Fruit fly (Drosophila melanogaster) whole organism, embryonic: ENCODE measurements around the gene CG4020.

ENCODE experiments used
- CG10431 ChIP-seq: fragments of 200-800 bp; sonication (Bioruptor generic); optimal IDR thresholded peaks from 3 replicates; lab custom pipeline; 2018; ENCODE audit warnings: missing biosample characterization, mild to moderate bottlenecking, missing genetic modification characterization
- CG10462 ChIP-seq: fragments of 200-800 bp; sonication (Bioruptor generic); optimal IDR thresholded peaks from 2 replicates; lab custom pipeline; 2016; ENCODE audit warnings: missing biosample characterization, missing genetic modification characterization
- CG10979 ChIP-seq: fragments of 200-800 bp; sonication (Bioruptor generic); optimal IDR thresholded peaks from 2 replicates; lab custom pipeline; 2018; ENCODE audit warnings: missing biosample characterization, mild to moderate bottlenecking, missing genetic modification characterization, moderate library complexity
- CG13775 ChIP-seq: fragments of 200-800 bp; sonication (Bioruptor generic); optimal IDR thresholded peaks from 3 replicates; lab custom pipeline; 2017; ENCODE audit warnings: missing biosample characterization, mild to moderate bottlenecking, missing genetic modification characterization
- CG14860 ChIP-seq: fragments of 200-800 bp; sonication (Bioruptor generic); IDR thresholded peaks from 3 replicates; pipeline ENCODE4 v1.3.6; 2022; ENCODE audit warnings: missing biosample characterization, missing genetic modification characterization; ENCODE audit not compliant: partially characterized antibody
- CG17186 ChIP-seq: fragments of 200-800 bp; sonication (Bioruptor generic); optimal IDR thresholded peaks from 3 replicates; lab custom pipeline; 2017; ENCODE audit warnings: missing biosample characterization, missing genetic modification reagents, missing genetic modification characterization
- CG17385 ChIP-seq: fragments of 200-800 bp; sonication (Bioruptor generic); optimal IDR thresholded peaks from 3 replicates; lab custom pipeline; 2018; ENCODE audit warnings: missing biosample characterization, mild to moderate bottlenecking, missing genetic modification characterization
- CG18011 ChIP-seq: fragments of 200-800 bp; sonication (Bioruptor generic); optimal IDR thresholded peaks from 2 replicates; lab custom pipeline; 2017; ENCODE audit warnings: missing biosample characterization, missing genetic modification characterization, mild to moderate bottlenecking, moderate library complexity, missing genotype
- CG2116 ChIP-seq: fragments of 200-800 bp; sonication (Bioruptor generic); optimal IDR thresholded peaks from 3 replicates; lab custom pipeline; 2018; ENCODE audit warnings: missing biosample characterization, mild to moderate bottlenecking, missing genetic modification characterization
- CG3281 ChIP-seq: fragments of 200-800 bp; sonication (Bioruptor generic); optimal IDR thresholded peaks from 3 replicates; lab custom pipeline; 2017; ENCODE audit warnings: missing biosample characterization, mild to moderate bottlenecking, missing genetic modification characterization
- CG4404 ChIP-seq: fragments of 200-800 bp; sonication (Bioruptor generic); IDR thresholded peaks from 2 replicates; pipeline ENCODE4 v1.3.6; 2022; ENCODE audit warnings: missing biosample characterization, missing genetic modification characterization
- CG6254 ChIP-seq: fragments of 200-800 bp; sonication (Bioruptor generic); optimal IDR thresholded peaks from 3 replicates; lab custom pipeline; 2017; ENCODE audit warnings: mild to moderate bottlenecking, missing biosample characterization, missing genetic modification reagents, missing genetic modification characterization
- CG8478 ChIP-seq: fragments of >200 bp; optimal IDR thresholded peaks from 2 replicates; lab custom pipeline; 2018
- CG9932 ChIP-seq: fragments of 200-800 bp; sonication (Bioruptor generic); IDR thresholded peaks from 2 replicates; pipeline ENCODE4 v1.3.6; 2022; ENCODE audit warnings: missing biosample characterization, missing genetic modification characterization
- CTCF ChIP-seq: fragments of 200-800 bp; sonication (Bioruptor generic); optimal IDR thresholded peaks from 2 replicates; lab custom pipeline; 2017; ENCODE audit warnings: missing biosample characterization, mild to moderate bottlenecking, missing genetic modification characterization, moderate library complexity
- D19A ChIP-seq: fragments of 200-800 bp; optimal IDR thresholded peaks from 3 replicates; lab custom pipeline; 2019; ENCODE audit warnings: missing biosample characterization, mild to moderate bottlenecking, missing genetic modification characterization, moderate library complexity
- Doc3 ChIP-seq: fragments of 200-800 bp; sonication (Bioruptor generic); IDR thresholded peaks from 3 replicates; pipeline ENCODE4 v1.3.6; 2022; ENCODE audit warnings: missing biosample characterization, missing genetic modification characterization; ENCODE audit not compliant: partially characterized antibody
- GATAe ChIP-seq: fragments of 200-800 bp; sonication (Bioruptor generic); conservative IDR thresholded peaks from 2 replicates; pipeline ENCODE4 v1.3.6; 2022; ENCODE audit warnings: missing biosample characterization, missing genetic modification characterization
- H15 ChIP-seq: fragments of 200-800 bp; sonication (Bioruptor generic); IDR thresholded peaks from 3 replicates; pipeline ENCODE4 v1.3.6; 2022; ENCODE audit warnings: missing biosample characterization, missing genetic modification characterization
- HLH4C ChIP-seq: fragments of 200-800 bp; sonication (Bioruptor generic); IDR thresholded peaks from 3 replicates; pipeline ENCODE4 v1.3.6; 2022; ENCODE audit warnings: missing biosample characterization, missing genetic modification characterization; ENCODE audit not compliant: partially characterized antibody
- HLHmδ ChIP-seq: fragments of 200-800 bp; sonication (Bioruptor generic); optimal IDR thresholded peaks from 2 replicates; lab custom pipeline; 2018; ENCODE audit warnings: missing biosample characterization, mild to moderate bottlenecking, missing genetic modification characterization, moderate library complexity
- HmgZ ChIP-seq: fragments of 200-800 bp; sonication (Bioruptor generic); optimal IDR thresholded peaks from 2 replicates; lab custom pipeline; 2018; ENCODE audit warnings: missing biosample characterization, mild to moderate bottlenecking, missing genetic modification characterization
- Hr78 ChIP-seq, 2 experiments: fragments of 200-800 bp in 1 of 2; fragments of >200 bp in 1 of 2; sonication (Bioruptor generic) in 1 of 2; optimal IDR thresholded peaks; 2 replicates each; lab custom pipeline; 2017 to 2019; ENCODE audit warnings: missing biosample characterization in 2 of 2, missing genetic modification characterization in 2 of 2, mild to moderate bottlenecking in 1 of 2, moderate library complexity in 1 of 2
- Lhr ChIP-seq: fragments of 200-800 bp; sonication (Bioruptor generic); optimal IDR thresholded peaks from 3 replicates; lab custom pipeline; 2017; ENCODE audit warnings: mild to moderate bottlenecking, missing biosample characterization, missing genetic modification reagents, missing genetic modification characterization
- Lim3 ChIP-seq: fragments of 200-800 bp; sonication (Bioruptor generic); IDR thresholded peaks from 2 replicates; pipeline ENCODE4 v1.3.6; 2022; ENCODE audit warnings: missing biosample characterization, missing genetic modification characterization
- MBD-R2 ChIP-seq: fragments of 200-800 bp; sonication (Bioruptor generic); IDR thresholded peaks from 2 replicates; pipeline ENCODE4 v1.3.6; 2022; ENCODE audit warnings: missing biosample characterization, missing genetic modification characterization
- MESR4 ChIP-seq: fragments of 200-800 bp; sonication (Bioruptor generic); optimal IDR thresholded peaks from 2 replicates; lab custom pipeline; 2018; ENCODE audit warnings: missing biosample characterization, mild to moderate bottlenecking, missing genetic modification characterization, moderate library complexity
- MTF-1 ChIP-seq: fragments of 200-800 bp; sonication (Bioruptor generic); optimal IDR thresholded peaks from 2 replicates; lab custom pipeline; 2018; ENCODE audit warnings: missing biosample characterization, mild to moderate bottlenecking, missing genetic modification characterization, borderline replicate concordance
- Max ChIP-seq: fragments of 200-800 bp; sonication (Bioruptor generic); optimal IDR thresholded peaks from 2 replicates; lab custom pipeline; 2016; ENCODE audit warnings: missing biosample characterization, mild to moderate bottlenecking, missing genetic modification characterization
- NFAT ChIP-seq: fragments of 200-800 bp; sonication (Bioruptor generic); IDR thresholded peaks from 2 replicates; pipeline ENCODE4 v1.3.6; 2022; ENCODE audit warnings: missing biosample characterization, missing genetic modification characterization
- Opbp ChIP-seq: fragments of 200-800 bp; sonication (Bioruptor generic); IDR thresholded peaks from 3 replicates; pipeline ENCODE4 v1.3.6; 2022; ENCODE audit warnings: missing biosample characterization, missing genetic modification characterization; ENCODE audit not compliant: partially characterized antibody
- Ptx1 ChIP-seq: fragments of 200-800 bp; sonication (Bioruptor generic); IDR thresholded peaks from 2 replicates; pipeline ENCODE4 v1.3.6; 2022; ENCODE audit warnings: missing biosample characterization, missing genetic modification characterization
- Rfx ChIP-seq: fragments of 200-800 bp; sonication (Bioruptor generic); IDR thresholded peaks from 2 replicates; pipeline ENCODE4 v1.3.6; 2022; ENCODE audit warnings: missing biosample characterization, missing genetic modification characterization
- Xbp1 ChIP-seq: fragments of 200-800 bp; sonication (Bioruptor generic); optimal IDR thresholded peaks from 3 replicates; lab custom pipeline; 2016; ENCODE audit warnings: missing biosample characterization, mild to moderate bottlenecking, missing genetic modification characterization
- ac ChIP-seq: fragments of 200-800 bp; sonication (Bioruptor generic); optimal IDR thresholded peaks from 3 replicates; lab custom pipeline; 2017; ENCODE audit warnings: missing biosample characterization, mild to moderate bottlenecking, missing genetic modification characterization
- al ChIP-seq: fragments of 200-800 bp; sonication (Bioruptor generic); IDR thresholded peaks from 2 replicates; pipeline ENCODE4 v1.3.6; 2022; ENCODE audit warnings: missing biosample characterization, missing genetic modification characterization
- cwo ChIP-seq: fragments of 200-800 bp; sonication (Bioruptor generic); optimal IDR thresholded peaks from 3 replicates; lab custom pipeline; 2017; ENCODE audit warnings: missing biosample characterization, missing genetic modification characterization, mild to moderate bottlenecking, moderate library complexity, missing genetic modification reagents
- fd3F ChIP-seq: fragments of 200-800 bp; sonication (Bioruptor generic); optimal IDR thresholded peaks from 2 replicates; lab custom pipeline; 2018; ENCODE audit warnings: missing biosample characterization, mild to moderate bottlenecking, missing genetic modification characterization, moderate library complexity
- gce ChIP-seq: fragments of 200-800 bp; sonication (Bioruptor generic); IDR thresholded peaks from 3 replicates; pipeline ENCODE4 v1.3.6; 2022; ENCODE audit warnings: missing biosample characterization, missing genetic modification characterization
- gsb-n ChIP-seq: fragments of 200-800 bp; sonication (Bioruptor generic); optimal IDR thresholded peaks from 3 replicates; lab custom pipeline; 2018; ENCODE audit warnings: missing biosample characterization, mild to moderate bottlenecking, missing genetic modification characterization
- kni ChIP-seq: fragments of 200-800 bp; sonication (Bioruptor generic); optimal IDR thresholded peaks from 3 replicates; lab custom pipeline; 2017; ENCODE audit warnings: mild to moderate bottlenecking, missing biosample characterization, missing genetic modification reagents, missing genetic modification characterization
- lilli ChIP-seq: fragments of 200-800 bp; sonication (Bioruptor generic); optimal IDR thresholded peaks from 3 replicates; lab custom pipeline; 2016; ENCODE audit warnings: missing biosample characterization, missing genetic modification characterization
- luna ChIP-seq: fragments of 200-800 bp; sonication (Bioruptor generic); optimal IDR thresholded peaks from 2 replicates; lab custom pipeline; 2016; ENCODE audit warnings: missing biosample characterization, missing genetic modification characterization
- otp ChIP-seq: fragments of 200-800 bp; sonication (Bioruptor generic); IDR thresholded peaks from 3 replicates; pipeline ENCODE4, ENCODE4 v1.3.6; 2022; ENCODE audit warnings: missing biosample characterization, missing genetic modification characterization
- p53 ChIP-seq: fragments of 200-800 bp; sonication (Bioruptor generic); optimal IDR thresholded peaks from 2 replicates; lab custom pipeline; 2016; ENCODE audit warnings: missing biosample characterization, missing genetic modification characterization
- pan ChIP-seq, 4 experiments: fragments of >200 bp in 3 of 4; fragments of 200-800 bp in 1 of 4; sonication (Bioruptor generic) in 1 of 4; optimal IDR thresholded peaks in 3 of 4; IDR thresholded peaks in 1 of 4; 2 replicates each; pipeline versions ENCODE4 v1.3.6 to Lab custom; 2017 to 2022; ENCODE audit warnings: missing biosample characterization in 2 of 4, missing genetic modification characterization in 2 of 4, mixed read lengths in 1 of 4
- pho ChIP-seq: fragments of 200-800 bp; sonication (Bioruptor generic); optimal IDR thresholded peaks from 2 replicates; lab custom pipeline; 2016; ENCODE audit warnings: missing biosample characterization, missing genetic modification characterization
- pros ChIP-seq: fragments of 200-800 bp; sonication (Bioruptor generic); optimal IDR thresholded peaks from 3 replicates; lab custom pipeline; 2019; ENCODE audit warnings: missing biosample characterization, mild to moderate bottlenecking, missing genetic modification characterization, moderate library complexity
- ranshi ChIP-seq: fragments of 200-800 bp; sonication (Bioruptor generic); IDR thresholded peaks from 2 replicates; pipeline ENCODE4 v1.3.6; 2022; ENCODE audit warnings: missing biosample characterization, missing genetic modification characterization

CG4020 gene

dm6 chrX:5895821-5896550 lies 9.6 kb upstream of the CG4020 start (continued):
- TF ChIP-seq Xbp1 (GFP tag; lab: Kevin White, UChicago) = peak; percentile 91
- peak; percentile 71 for TF ChIP-seq al (GFP tag; lab: Robert Waterston, UW)
- TF ChIP-seq MBD-R2 (GFP tag; lab: Robert Waterston, UW) = peak; percentile 71; the same call in 1 of the 2 replicates
- peak; percentile 90 for TF ChIP-seq ranshi
- TF ChIP-seq pros (GFP tag; lab: Kevin White, UChicago) = no peak
- peak; percentile 96 for TF ChIP-seq otp (GFP tag; lab: Robert Waterston, UW)
- peak; percentile 30 for TF ChIP-seq fd3F (GFP tag; lab: Kevin White, UChicago)
- TF ChIP-seq CG10462 (GFP tag; lab: Kevin White, UChicago) = peak; percentile 81
- TF ChIP-seq MESR4 (GFP tag; lab: Kevin White, UChicago) = peak; percentile 21
- no peak for TF ChIP-seq luna (GFP tag; lab: Kevin White, UChicago)
- peak; percentile 79 for TF ChIP-seq lilli (GFP tag; lab: Kevin White, UChicago)
- TF ChIP-seq gsb-n (tag; lab: Kevin White, UChicago) = peak; percentile 87
- peak; percentile 75 for TF ChIP-seq CG9932 (GFP tag; lab: Robert Waterston, UW)
- peak; percentile 17 for TF ChIP-seq kni
- TF ChIP-seq Lim3 (GFP tag; lab: Robert Waterston, UW) = peak; percentile 78
- peak; percentile 61 for TF ChIP-seq CG18011 (GFP tag; lab: Kevin White, UChicago)
- no peak for TF ChIP-seq GATAe (GFP tag; lab: Robert Waterston, UW)
- peak; percentile 73 for TF ChIP-seq HmgZ (tag; lab: Kevin White, UChicago)
- peak; percentile 91 for TF ChIP-seq H15 (GFP tag; lab: Robert Waterston, UW)
- TF ChIP-seq CG14860 = no peak
- peak; percentile 80 for TF ChIP-seq Lhr
- peak; percentile 88 for TF ChIP-seq CG17385 (GFP tag; lab: Kevin White, UChicago)
- peak; percentile 93 for TF ChIP-seq gce (GFP tag; lab: Robert Waterston, UW)
- no peak for TF ChIP-seq HLHmδ (GFP tag; lab: Kevin White, UChicago)
- peak; percentile 76 for TF ChIP-seq CG17186 (GFP tag; lab: Kevin White, UChicago)
- TF ChIP-seq Ptx1 = peak; percentile 92
- peak; percentile 92 for TF ChIP-seq CG10979
- peak; percentile 83 for TF ChIP-seq Rfx
- peak; percentile 67 for TF ChIP-seq CG13775 (GFP tag; lab: Kevin White, UChicago)
- TF ChIP-seq CG2116 (GFP tag; lab: Kevin White, UChicago) = peak; percentile 28
- TF ChIP-seq HLH4C (GFP tag; lab: Robert Waterston, UW) = no peak
- no peak for TF ChIP-seq Opbp (GFP tag; lab: Robert Waterston, UW)
- TF ChIP-seq D19A (tag; lab: Kevin White, UChicago) = peak; percentile 86
- TF ChIP-seq Hr78 (GFP tag; optimal IDR thresholded peaks at IDR 0.05; lab: Kevin White, UChicago) = peak in 1 of 2 experiments; percentile 79
- TF ChIP-seq MTF-1 (GFP tag; lab: Kevin White, UChicago) = peak; percentile 81
- TF ChIP-seq ac = peak; percentile 61
- no peak for TF ChIP-seq pan (optimal IDR thresholded peaks at IDR 0.05; lab: Kevin White, UChicago)
- peak in 1 of 2 experiments; percentile 92 for TF ChIP-seq pan (GFP tag; optimal IDR thresholded peaks at IDR 0.05 in 1 of 2, IDR thresholded peaks at IDR 0.05 in 1 of 2)
- TF ChIP-seq Max = peak; percentile 74
- peak; percentile 78 for TF ChIP-seq CG4404 (GFP tag; lab: Robert Waterston, UW)
- TF ChIP-seq p53 (GFP tag; lab: Kevin White, UChicago) = peak; percentile 75
- peak; percentile 72 for TF ChIP-seq pho
- TF ChIP-seq CG8478 (lab: Kevin White, UChicago) = no peak
- TF ChIP-seq CG10431 = peak; percentile 76
- TF ChIP-seq Doc3 = no peak
- peak; percentile 92 for TF ChIP-seq CG6254 (GFP tag; lab: Kevin White, UChicago)
- peak; percentile 60 for TF ChIP-seq CTCF (GFP tag; lab: Kevin White, UChicago)
- peak; percentile 75 for TF ChIP-seq CG3281 (GFP tag; lab: Kevin White, UChicago)
- peak; percentile 73 for TF ChIP-seq cwo (GFP tag; lab: Kevin White, UChicago)
- TF ChIP-seq NFAT (GFP tag; lab: Robert Waterston, UW) = peak; percentile 69
